Fruit fly (Drosophila melanogaster) whole organism, adult: ENCODE measurements around the gene CG14079.

Experiments
- CG11617 ChIP-seq: fragments of 200-800 bp; sonication (Bioruptor generic); optimal IDR thresholded peaks from 2 replicates; lab custom pipeline; 2017; ENCODE audit warnings: mild to moderate bottlenecking, missing biosample characterization, missing genetic modification reagents, missing genetic modification characterization
- CG12768 ChIP-seq: fragments of 200-800 bp; sonication (Bioruptor generic); optimal IDR thresholded peaks from 2 replicates; lab custom pipeline; 2017; ENCODE audit warnings: missing biosample characterization, missing genetic modification characterization, mild to moderate bottlenecking, moderate library complexity, missing genetic modification reagents
- CG14711 ChIP-seq: fragments of 200-800 bp; sonication (Bioruptor generic); optimal IDR thresholded peaks from 2 replicates; lab custom pipeline; 2018; ENCODE audit warnings: missing biosample characterization, mild to moderate bottlenecking, missing genetic modification characterization, moderate library complexity
- CG1620 ChIP-seq: fragments of 200-800 bp; sonication (Bioruptor generic); optimal IDR thresholded peaks from 2 replicates; lab custom pipeline; 2016; ENCODE audit warnings: missing biosample characterization, missing genetic modification characterization
- CG33017 ChIP-seq: fragments of 200-800 bp; sonication (Bioruptor generic); optimal IDR thresholded peaks from 2 replicates; lab custom pipeline; 2018; ENCODE audit warnings: missing biosample characterization, mild to moderate bottlenecking, missing genetic modification characterization, moderate library complexity
- CG5204 ChIP-seq: fragments of 200-800 bp; sonication (Bioruptor generic); optimal IDR thresholded peaks from 2 replicates; lab custom pipeline; 2016; ENCODE audit warnings: missing biosample characterization, missing genetic modification characterization
- CG7045 ChIP-seq: fragments of 200-800 bp; sonication (Bioruptor generic); optimal IDR thresholded peaks from 2 replicates; lab custom pipeline; 2017; ENCODE audit warnings: missing biosample characterization, mild to moderate bottlenecking, missing genetic modification characterization
- CG7101 ChIP-seq: fragments of 200-800 bp; sonication (Bioruptor generic); optimal IDR thresholded peaks from 2 replicates; lab custom pipeline; 2018; ENCODE audit warnings: missing biosample characterization, mild to moderate bottlenecking, missing genetic modification characterization, moderate library complexity
- Crg-1 ChIP-seq: fragments of 200-800 bp; sonication (Bioruptor generic); optimal IDR thresholded peaks from 2 replicates; lab custom pipeline; 2016; ENCODE audit warnings: missing biosample characterization, missing genetic modification characterization
- Hr96 ChIP-seq: fragments of 200-800 bp; sonication (Bioruptor generic); optimal IDR thresholded peaks from 2 replicates; lab custom pipeline; 2016; ENCODE audit warnings: missing biosample characterization, missing genetic modification characterization
- Mnt ChIP-seq: fragments of 200-800 bp; sonication (Bioruptor generic); optimal IDR thresholded peaks from 2 replicates; lab custom pipeline; 2016; ENCODE audit warnings: missing biosample characterization, mild to moderate bottlenecking, missing genetic modification characterization
- cic ChIP-seq: fragments of 200-800 bp; sonication (Bioruptor generic); optimal IDR thresholded peaks from 2 replicates; lab custom pipeline; 2017; ENCODE audit warnings: missing biosample characterization, mild to moderate bottlenecking, missing genetic modification characterization, moderate library complexity
- cnc ChIP-seq, 2 experiments: fragments of >200 bp; optimal IDR thresholded peaks; 2 replicates each; lab custom pipeline; 2017
- kay ChIP-seq: fragments of 200-800 bp; sonication (Bioruptor generic); peaks from one replicate; lab custom pipeline; 2016; ENCODE audit warnings: missing biosample characterization, missing genetic modification characterization, borderline replicate concordance
- ovo ChIP-seq: fragments of 200-800 bp; sonication (Bioruptor generic); optimal IDR thresholded peaks from 2 replicates; lab custom pipeline; 2016; ENCODE audit warnings: missing biosample characterization, missing genetic modification characterization
- pad ChIP-seq: fragments of 200-800 bp; sonication (Bioruptor generic); optimal IDR thresholded peaks from 3 replicates; lab custom pipeline; 2017; ENCODE audit warnings: missing biosample characterization, missing genetic modification characterization, mild to moderate bottlenecking, moderate library complexity, missing genetic modification reagents
- tj ChIP-seq: fragments of 200-800 bp; sonication (Bioruptor generic); optimal IDR thresholded peaks from 3 replicates; lab custom pipeline; 2017; ENCODE audit warnings: missing biosample characterization, mild to moderate bottlenecking, missing genetic modification characterization, moderate library complexity
- toe ChIP-seq: fragments of 200-800 bp; sonication (Bioruptor generic); optimal IDR thresholded peaks from 2 replicates; lab custom pipeline; 2016; ENCODE audit warnings: missing biosample characterization, missing genetic modification characterization

Gene CG14079

DNA sequence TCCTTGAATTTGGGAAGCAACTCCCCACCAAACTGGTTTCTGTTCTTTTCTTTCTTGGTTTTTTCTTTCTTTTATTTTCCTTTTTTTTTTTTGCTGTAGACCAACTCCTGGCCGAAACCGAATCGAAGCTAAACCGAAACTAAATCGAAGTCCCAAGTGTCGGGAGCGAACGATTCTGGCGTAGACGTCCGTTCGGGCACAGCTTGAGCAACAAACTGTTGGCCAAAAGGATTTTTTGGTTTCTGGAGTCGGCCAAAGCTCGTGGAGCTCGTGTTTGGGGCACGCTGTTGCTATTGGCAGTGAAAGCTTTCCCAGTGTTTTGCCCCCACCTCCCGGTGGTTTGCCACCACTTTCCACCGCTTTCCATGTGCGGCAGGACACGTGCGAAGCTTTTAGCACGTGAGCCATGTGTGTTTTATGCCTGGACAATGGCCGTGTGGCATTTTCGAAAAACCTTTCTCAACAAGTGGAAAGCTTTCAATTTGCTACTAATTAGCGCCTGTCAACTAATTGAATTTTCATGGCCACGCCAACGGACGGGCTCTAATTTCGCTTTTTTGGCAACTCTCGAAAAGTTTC, 41.2 kb downstream of the CG14079 start, which contains the start of gene CG14082:
TSS of gene CG14082 (minus strand) at position 51 of the 579 bp plus-strand sequence.
- peak; percentile 38 for TF ChIP-seq Mnt (GFP tag; lab: Kevin White, UChicago)
- TF ChIP-seq cic (GFP tag; lab: Kevin White, UChicago) = no peak

DNA sequence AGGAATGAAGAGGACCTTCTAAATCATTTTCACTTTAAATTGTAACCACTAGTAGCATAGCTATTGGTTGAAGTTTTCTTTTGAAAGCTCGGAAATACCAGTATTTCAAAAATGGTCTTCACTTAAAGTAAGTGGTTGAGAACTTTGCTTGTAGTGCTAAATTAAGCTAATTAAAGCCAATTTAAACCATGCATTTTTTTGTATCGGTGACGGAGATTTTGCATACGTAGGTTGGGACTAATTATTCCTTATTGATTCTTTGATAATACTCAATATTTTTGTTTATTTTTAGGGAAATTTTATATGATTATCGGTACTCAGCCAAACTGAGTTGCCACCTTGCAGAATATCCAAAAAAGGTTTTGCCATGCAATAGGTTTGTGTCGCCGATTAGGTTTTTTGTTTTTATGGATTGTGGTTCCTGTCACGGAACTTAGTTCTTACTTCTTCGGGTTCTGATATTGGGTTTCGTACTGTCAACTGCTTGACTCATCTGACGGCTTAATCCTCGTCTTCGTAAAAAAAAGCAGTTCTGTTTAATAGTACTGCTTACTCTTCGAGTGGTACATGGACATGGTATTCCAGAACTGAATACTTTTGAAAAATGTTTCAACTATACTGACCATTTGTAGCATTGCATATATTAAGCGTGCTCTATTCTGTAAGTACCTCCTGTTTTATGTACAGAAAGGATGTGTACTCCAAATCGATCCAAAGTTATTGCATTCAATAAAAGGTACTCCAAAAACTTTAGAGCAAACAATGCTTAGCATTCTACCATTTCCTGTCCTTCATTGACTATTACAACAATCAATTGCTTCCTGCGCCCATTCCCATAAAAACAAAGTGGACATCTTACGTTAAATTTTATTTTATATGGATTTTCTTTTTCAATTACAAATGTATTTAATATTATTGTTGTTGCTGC, 42.5 kb downstream of the CG14079 start:
- peak; percentile 72 for TF ChIP-seq kay (GFP tag; lab: Kevin White, UChicago)
- TF ChIP-seq toe = no peak

dm6 chr3L:19142587-19142986, 44.8 kb downstream of the CG14079 start:
- no peak for TF ChIP-seq CG5204
- TF ChIP-seq Crg-1 (GFP tag; lab: Kevin White, UChicago) = no peak
- no peak for TF ChIP-seq CG7045
- no peak for TF ChIP-seq pad (GFP tag; lab: Kevin White, UChicago)
- TF ChIP-seq toe = no peak
- TF ChIP-seq cnc (optimal IDR thresholded peaks at IDR 0.05; lab: Kevin White, UChicago) = no peak
- no peak for TF ChIP-seq tj (GFP tag; lab: Kevin White, UChicago)

DNA sequence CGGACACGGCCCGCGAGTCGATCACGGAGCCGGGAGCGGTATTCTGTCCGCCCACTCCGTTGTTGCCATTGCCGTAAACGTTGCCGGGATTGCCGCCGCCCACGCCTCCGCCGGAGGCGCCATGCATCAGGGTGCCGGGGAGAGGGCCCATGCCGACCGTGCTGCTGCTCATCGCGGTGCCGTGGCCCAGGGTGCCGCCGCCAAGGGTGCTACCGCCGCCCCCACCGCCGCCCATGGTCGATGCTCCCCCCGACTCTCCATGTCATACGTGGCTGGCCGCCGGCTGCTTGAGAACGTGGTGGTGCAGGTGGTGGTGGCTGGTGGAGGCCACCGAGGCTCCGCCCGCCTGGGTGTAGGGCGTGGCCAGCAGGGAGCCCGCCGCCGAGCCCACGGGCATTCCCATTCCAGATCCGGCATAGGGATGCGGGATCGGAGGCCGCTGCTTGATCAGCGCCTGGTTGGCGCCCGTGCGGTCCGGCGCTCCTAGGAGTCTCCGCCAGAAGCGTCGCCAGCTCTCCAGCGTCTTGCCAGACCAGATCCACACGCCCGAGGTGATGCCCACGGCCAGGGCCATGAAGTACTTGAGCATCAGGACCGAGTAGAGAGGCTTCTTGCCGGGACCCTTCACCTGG, 46.3 kb downstream of the CG14079 start:
- no peak for TF ChIP-seq CG7045
- TF ChIP-seq CG7101 = no peak
- no peak for TF ChIP-seq Crg-1 (GFP tag; lab: Kevin White, UChicago)
- TF ChIP-seq CG1620 = no peak
- TF ChIP-seq pad (GFP tag; lab: Kevin White, UChicago) = no peak
- no peak for TF ChIP-seq CG5204
- no peak for TF ChIP-seq kay (GFP tag; lab: Kevin White, UChicago)
- no peak for TF ChIP-seq cic (GFP tag; lab: Kevin White, UChicago)
- no peak for TF ChIP-seq cnc (optimal IDR thresholded peaks at IDR 0.05; lab: Kevin White, UChicago)
- TF ChIP-seq CG11617 (GFP tag; lab: Kevin White, UChicago) = no peak
- TF ChIP-seq Hr96 (GFP tag; lab: Kevin White, UChicago) = no peak

DNA sequence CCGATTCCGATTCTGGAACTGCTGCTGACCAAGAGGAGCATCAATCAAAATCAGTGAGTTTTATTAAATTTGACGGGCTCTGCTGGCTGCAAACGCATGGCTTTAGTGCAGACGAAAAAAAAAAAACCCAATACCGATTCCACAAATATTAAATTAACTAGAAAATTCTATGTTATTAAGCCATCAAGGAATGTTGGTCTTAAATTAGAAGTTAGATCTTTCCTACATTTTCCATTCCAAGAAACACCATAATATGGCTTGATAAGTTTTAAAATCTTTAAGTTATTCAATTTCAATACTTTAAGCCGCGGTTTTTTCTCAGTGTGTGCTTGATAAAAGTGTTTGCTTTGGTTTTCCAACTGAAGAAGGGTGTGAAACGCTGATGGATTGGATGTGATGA, 49.4 kb downstream of the CG14079 start:
- no peak for TF ChIP-seq cic (GFP tag; lab: Kevin White, UChicago)
- no peak for TF ChIP-seq CG33017
- no peak for TF ChIP-seq CG14711 (tag; lab: Kevin White, UChicago)
- TF ChIP-seq CG12768 (GFP tag; lab: Kevin White, UChicago) = no peak
- no peak for TF ChIP-seq Mnt (GFP tag; lab: Kevin White, UChicago)
- TF ChIP-seq CG7045 = no peak
- no peak for TF ChIP-seq CG1620
- no peak for TF ChIP-seq CG11617 (GFP tag; lab: Kevin White, UChicago)
- no peak for TF ChIP-seq pad (GFP tag; lab: Kevin White, UChicago)
- no peak for TF ChIP-seq toe
- no peak for TF ChIP-seq tj (GFP tag; lab: Kevin White, UChicago)
- no peak for TF ChIP-seq ovo (GFP tag; lab: Kevin White, UChicago)
- TF ChIP-seq Hr96 (GFP tag; lab: Kevin White, UChicago) = no peak
